Comparison of ENCODE assay signal across 2 fruit fly cellular contexts in genomic region chrX:15490519-15490918, dm6.
TF ChIP-seq lines count a peak whose summit lies in the region.

No protein-coding gene starts in this region.

- peak; percentile 73 to 81 for TF ChIP-seq CTCF in S2 (optimal IDR thresholded peaks at IDR 0.05; lab: Kevin White, UChicago)
- TF ChIP-seq CTCF in whole organism, embryonic (GFP tag; optimal IDR thresholded peaks at IDR 0.05; lab: Kevin White, UChicago), result peak; percentile 90

TF ChIP-seq in whole organism, embryonic, 481 proteins besides CTCF, POLR2A, EP300 and RAD21:
- TF ChIP-seq Gsc (GFP tag; IDR thresholded peaks at IDR 0.05; lab: Robert Waterston, UW) (no peak), Antp (GFP tag; optimal IDR thresholded peaks at IDR 0.05; lab: Kevin White, UChicago) (no peak), fd64A (GFP tag; optimal IDR thresholded peaks at IDR 0.05; lab: Kevin White, UChicago) (peak; percentile 8), eyg (GFP tag; optimal IDR thresholded peaks at IDR 0.05; lab: Kevin White, UChicago) (no peak), sob (GFP tag; IDR thresholded peaks at IDR 0.05; lab: Robert Waterston, UW) (no peak), CG12769 (tag; optimal IDR thresholded peaks at IDR 0.05; lab: Kevin White, UChicago) (no peak), CG15601 (tag; optimal IDR thresholded peaks at IDR 0.05; lab: Kevin White, UChicago) (peak; percentile 39), CG11695 (GFP tag; IDR thresholded peaks at IDR 0.05; lab: Robert Waterston, UW) (no peak), psq (GFP tag; optimal IDR thresholded peaks at IDR 0.05; lab: Kevin White, UChicago) (no peak), CG3407 (GFP tag; optimal IDR thresholded peaks at IDR 0.05; lab: Kevin White, UChicago) (no peak), E2f2 (GFP tag; IDR thresholded peaks at IDR 0.05; lab: Robert Waterston, UW) (peak; percentile 25; the same call in 1 of the 2 replicates), CG14710 (tag; optimal IDR thresholded peaks at IDR 0.05; lab: Kevin White, UChicago) (no peak), ATbp (GFP tag; optimal IDR thresholded peaks at IDR 0.05; lab: Kevin White, UChicago) (peak; percentile 11), PHDP (tag; optimal IDR thresholded peaks at IDR 0.05; lab: Kevin White, UChicago) (peak; percentile 6), vvl (GFP tag; IDR thresholded peaks at IDR 0.05; lab: Robert Waterston, UW) (peak; percentile 14; the same call in 1 of the 2 replicates), GATAe (GFP tag; conservative IDR thresholded peaks at IDR 0.05; lab: Robert Waterston, UW) (no peak), CG7963 (GFP tag; IDR thresholded peaks at IDR 0.05; lab: Robert Waterston, UW; ENCODE audit: partially characterized antibody) (no peak), gro (GFP tag; optimal IDR thresholded peaks at IDR 0.05; lab: Kevin White, UChicago) (no peak), bab2 (GFP tag; optimal IDR thresholded peaks at IDR 0.05; lab: Kevin White, UChicago) (no peak), CG9727 (GFP tag; optimal IDR thresholded peaks at IDR 0.05; lab: Kevin White, UChicago) (no peak), Stat92E (GFP tag; optimal IDR thresholded peaks at IDR 0.05; lab: Kevin White, UChicago) (no peak), croc (GFP tag; conservative IDR thresholded peaks at IDR 0.05; lab: Robert Waterston, UW) (no peak), stwl (tag; optimal IDR thresholded peaks at IDR 0.05; lab: Kevin White, UChicago) (peak; percentile 17), CG2199 (GFP tag; IDR thresholded peaks at IDR 0.05; lab: Robert Waterston, UW) (peak; percentile 34; the same call in 1 of the 3 replicates), yki (optimal IDR thresholded peaks at IDR 0.05; lab: Kevin White, UChicago) (no peak), CG18764 (GFP tag; optimal IDR thresholded peaks at IDR 0.05; lab: Kevin White, UChicago) (no peak), ci (GFP tag; IDR thresholded peaks at IDR 0.05; lab: Robert Waterston, UW) (no peak), da (GFP tag; optimal IDR thresholded peaks at IDR 0.05; lab: Kevin White, UChicago) (no peak), shn (GFP tag; optimal IDR thresholded peaks at IDR 0.05; lab: Kevin White, UChicago) (no peak), CG9876 (GFP tag; optimal IDR thresholded peaks at IDR 0.05; lab: Kevin White, UChicago) (no peak), CG31388 (GFP tag; optimal IDR thresholded peaks at IDR 0.05; lab: Kevin White, UChicago) (no peak), sim (GFP tag; IDR thresholded peaks at IDR 0.05; lab: Robert Waterston, UW) (no peak), BEAF-32 (GFP tag; optimal IDR thresholded peaks at IDR 0.05; lab: Kevin White, UChicago) (peak; percentile 2), grau (tag; optimal IDR thresholded peaks at IDR 0.05; lab: Kevin White, UChicago) (no peak), CG16813 (GFP tag; IDR thresholded peaks at IDR 0.05; lab: Robert Waterston, UW; ENCODE audit: partially characterized antibody) (no peak), CG15514 (GFP tag; optimal IDR thresholded peaks at IDR 0.05; lab: Kevin White, UChicago) (no peak), gcm2 (GFP tag; optimal IDR thresholded peaks at IDR 0.05; lab: Kevin White, UChicago) (no peak), Pdp1 (GFP tag; optimal IDR thresholded peaks at IDR 0.05; lab: Kevin White, UChicago) (peak in 1 of 2 experiments; percentile 69), wek (GFP tag; optimal IDR thresholded peaks at IDR 0.05; lab: Kevin White, UChicago) (no peak), prd (optimal IDR thresholded peaks at IDR 0.05; lab: Kevin White, UChicago) (no peak), prd (GFP tag; IDR thresholded peaks at IDR 0.05; lab: Robert Waterston, UW) (no peak), D19A (tag; optimal IDR thresholded peaks at IDR 0.05; lab: Kevin White, UChicago) (no peak), CG6765 (GFP tag; optimal IDR thresholded peaks at IDR 0.05; lab: Kevin White, UChicago) (no peak), Asciz (GFP tag; optimal IDR thresholded peaks at IDR 0.05; lab: Kevin White, UChicago) (peak; percentile 2), rib (GFP tag; IDR thresholded peaks at IDR 0.05; lab: Robert Waterston, UW) (no peak), CG34224 (GFP tag; IDR thresholded peaks at IDR 0.05; lab: Robert Waterston, UW; ENCODE audit: partially characterized antibody) (no peak), maf-S (GFP tag; optimal IDR thresholded peaks at IDR 0.05; lab: Kevin White, UChicago) (no peak), Optix (GFP tag; IDR thresholded peaks at IDR 0.05; lab: Robert Waterston, UW) (no peak), Dip2 (GFP tag; IDR thresholded peaks at IDR 0.05; lab: Robert Waterston, UW) (peak; percentile 82), B-H1 (GFP tag; IDR thresholded peaks at IDR 0.05; lab: Robert Waterston, UW) (no peak), bowl (GFP tag; IDR thresholded peaks at IDR 0.05; lab: Robert Waterston, UW) (no peak), Dp (GFP tag; optimal IDR thresholded peaks at IDR 0.05; lab: Kevin White, UChicago) (peak; percentile 8), slbo (GFP tag; IDR thresholded peaks at IDR 0.05; lab: Robert Waterston, UW) (no peak), CG11504 (tag; optimal IDR thresholded peaks at IDR 0.05; lab: Kevin White, UChicago) (peak; percentile 57), kni (GFP tag; optimal IDR thresholded peaks at IDR 0.05; lab: Kevin White, UChicago) (peak; percentile 34), run (tag; optimal IDR thresholded peaks at IDR 0.05; lab: Kevin White, UChicago) (no peak)
